Fruit fly (Drosophila melanogaster) whole organism, embryonic: ENCODE measurements around the gene CG9389.
A peak's percentile ranks its signal among the peaks of the same experiment; 100 is the strongest.

Experiments used
- B-H1 ChIP-seq: fragments of 200-800 bp; sonication (Bioruptor generic); IDR thresholded peaks from 3 replicates; pipeline ENCODE4 v1.3.6; 2022; ENCODE audit warnings: missing biosample characterization, missing genetic modification characterization
- BEAF-32 ChIP-seq: fragments of 200-800 bp; sonication (Bioruptor generic); optimal IDR thresholded peaks from 3 replicates; lab custom pipeline; 2017; ENCODE audit warnings: missing biosample characterization, missing genetic modification characterization, mild to moderate bottlenecking, moderate library complexity, missing genetic modification reagents
- Bgb ChIP-seq: fragments of 200-800 bp; sonication (Bioruptor generic); IDR thresholded peaks from 2 replicates; pipeline ENCODE4 v1.3.6; 2022; ENCODE audit warnings: missing biosample characterization, missing genetic modification characterization; ENCODE audit not compliant: partially characterized antibody
- CG10147 ChIP-seq: fragments of 200-800 bp; sonication (Bioruptor generic); optimal IDR thresholded peaks from 2 replicates; lab custom pipeline; 2019; ENCODE audit warnings: missing biosample characterization, mild to moderate bottlenecking, missing genetic modification characterization, moderate library complexity
- CG10543 ChIP-seq: fragments of 200-800 bp; sonication (Bioruptor generic); optimal IDR thresholded peaks from 3 replicates; lab custom pipeline; 2017; ENCODE audit warnings: missing biosample characterization, mild to moderate bottlenecking, missing genetic modification characterization, moderate library complexity
- CG12659 ChIP-seq: fragments of 200-800 bp; sonication (Bioruptor generic); optimal IDR thresholded peaks from 3 replicates; lab custom pipeline; 2017; ENCODE audit warnings: mild to moderate bottlenecking, missing biosample characterization, missing genetic modification reagents, missing genetic modification characterization
- CG12769 ChIP-seq: fragments of 200-800 bp; sonication (Bioruptor generic); optimal IDR thresholded peaks from 2 replicates; lab custom pipeline; 2019; ENCODE audit warnings: missing biosample characterization, mild to moderate bottlenecking, missing genetic modification characterization, moderate library complexity
- CG13287 ChIP-seq: fragments of 200-800 bp; sonication (Bioruptor generic); IDR thresholded peaks from 2 replicates; pipeline ENCODE4 v1.3.6; 2022; ENCODE audit warnings: missing biosample characterization, missing genetic modification characterization; ENCODE audit not compliant: partially characterized antibody
- CG13424 ChIP-seq: fragments of 200-800 bp; sonication (Bioruptor generic); optimal IDR thresholded peaks from 2 replicates; lab custom pipeline; 2019; ENCODE audit warnings: missing biosample characterization, mild to moderate bottlenecking, missing genetic modification characterization, moderate library complexity
- CG1603 ChIP-seq: fragments of 200-800 bp; sonication (Bioruptor generic); optimal IDR thresholded peaks from 2 replicates; lab custom pipeline; 2019; ENCODE audit warnings: missing biosample characterization, mild to moderate bottlenecking, missing genetic modification characterization, moderate library complexity
- CG16813 ChIP-seq: fragments of 200-800 bp; sonication (Bioruptor generic); IDR thresholded peaks from 3 replicates; pipeline ENCODE4 v1.3.6; 2022; ENCODE audit warnings: missing biosample characterization, missing genetic modification characterization; ENCODE audit not compliant: partially characterized antibody
- CG17361 ChIP-seq: fragments of 200-800 bp; sonication (Bioruptor generic); IDR thresholded peaks from 3 replicates; pipeline ENCODE4 v1.3.6; 2022; ENCODE audit warnings: missing biosample characterization, missing genetic modification characterization
- CG17612 ChIP-seq: fragments of 200-800 bp; sonication (Bioruptor generic); IDR thresholded peaks from 2 replicates; pipeline ENCODE4 v1.3.6; 2022; ENCODE audit warnings: missing biosample characterization, missing genetic modification characterization
- CG2129 ChIP-seq: fragments of 200-800 bp; sonication (Bioruptor generic); IDR thresholded peaks from 2 replicates; pipeline ENCODE4 v1.3.6; 2022; ENCODE audit warnings: missing biosample characterization, missing genetic modification characterization; ENCODE audit not compliant: partially characterized antibody
- CG2678 ChIP-seq: fragments of 200-800 bp; sonication (Bioruptor generic); optimal IDR thresholded peaks from 3 replicates; lab custom pipeline; 2019; ENCODE audit warnings: missing biosample characterization, mild to moderate bottlenecking, missing genetic modification characterization, moderate library complexity
- CG2875 ChIP-seq: fragments of 200-800 bp; sonication (Bioruptor generic); optimal IDR thresholded peaks from 2 replicates; lab custom pipeline; 2017; ENCODE audit warnings: missing biosample characterization, mild to moderate bottlenecking, missing genetic modification characterization, missing genetic modification reagents
- CG2889 ChIP-seq: fragments of 200-800 bp; sonication (Bioruptor generic); IDR thresholded peaks from 3 replicates; pipeline ENCODE4 v1.3.6; 2022; ENCODE audit warnings: missing biosample characterization, missing genetic modification characterization
- CG3281 ChIP-seq: fragments of 200-800 bp; sonication (Bioruptor generic); optimal IDR thresholded peaks from 3 replicates; lab custom pipeline; 2017; ENCODE audit warnings: missing biosample characterization, mild to moderate bottlenecking, missing genetic modification characterization
- CG3726 ChIP-seq: fragments of 200-800 bp; sonication (Bioruptor generic); IDR thresholded peaks from 3 replicates; pipeline ENCODE4, ENCODE4 v1.3.6; 2022; ENCODE audit warnings: missing biosample characterization, missing genetic modification characterization
- CG6854 ChIP-seq: fragments of 200-800 bp; sonication (Bioruptor generic); optimal IDR thresholded peaks from 3 replicates; lab custom pipeline; 2017; ENCODE audit warnings: missing biosample characterization, mild to moderate bottlenecking, missing genetic modification characterization
- CG7963 ChIP-seq: fragments of 200-800 bp; sonication (Bioruptor generic); IDR thresholded peaks from 3 replicates; pipeline ENCODE4 v1.3.6; 2022; ENCODE audit warnings: missing biosample characterization, missing genetic modification characterization; ENCODE audit not compliant: partially characterized antibody
- CG9797 ChIP-seq: fragments of 200-800 bp; sonication (Bioruptor generic); optimal IDR thresholded peaks from 3 replicates; lab custom pipeline; 2018; ENCODE audit warnings: missing biosample characterization, mild to moderate bottlenecking, missing genetic modification characterization
- Doc3 ChIP-seq: fragments of 200-800 bp; sonication (Bioruptor generic); IDR thresholded peaks from 3 replicates; pipeline ENCODE4 v1.3.6; 2022; ENCODE audit warnings: missing biosample characterization, missing genetic modification characterization; ENCODE audit not compliant: partially characterized antibody
- Dp ChIP-seq: fragments of 200-800 bp; sonication (Bioruptor generic); optimal IDR thresholded peaks from 2 replicates; lab custom pipeline; 2018; ENCODE audit warnings: missing biosample characterization, mild to moderate bottlenecking, missing genetic modification characterization, moderate library complexity
- E2f2 ChIP-seq: fragments of 200-800 bp; sonication (Bioruptor generic); IDR thresholded peaks from 2 replicates; pipeline ENCODE4 v1.3.6; 2022; ENCODE audit warnings: missing biosample characterization, missing genetic modification characterization
- Fer3 ChIP-seq: fragments of 200-800 bp; sonication (Bioruptor generic); optimal IDR thresholded peaks from 2 replicates; lab custom pipeline; 2018; ENCODE audit warnings: missing biosample characterization, mild to moderate bottlenecking, missing genetic modification characterization, moderate library complexity
- HLH4C ChIP-seq: fragments of 200-800 bp; sonication (Bioruptor generic); IDR thresholded peaks from 3 replicates; pipeline ENCODE4 v1.3.6; 2022; ENCODE audit warnings: missing biosample characterization, missing genetic modification characterization; ENCODE audit not compliant: partially characterized antibody
- HLHmδ ChIP-seq: fragments of 200-800 bp; sonication (Bioruptor generic); optimal IDR thresholded peaks from 2 replicates; lab custom pipeline; 2018; ENCODE audit warnings: missing biosample characterization, mild to moderate bottlenecking, missing genetic modification characterization, moderate library complexity
- Hmx ChIP-seq: fragments of 200-800 bp; sonication (Bioruptor generic); optimal IDR thresholded peaks from 2 replicates; lab custom pipeline; 2016; ENCODE audit warnings: missing biosample characterization, missing genetic modification characterization
- Med ChIP-seq: fragments of 200-800 bp; sonication (Bioruptor generic); peaks from one replicate; lab custom pipeline; 2016; ENCODE audit warnings: missing biosample characterization, missing genetic modification characterization, mild to moderate bottlenecking, inconsistent platforms, moderate library complexity
- NC2β ChIP-seq: fragments of 200-800 bp; sonication (Bioruptor generic); optimal IDR thresholded peaks from 2 replicates; lab custom pipeline; 2016; ENCODE audit warnings: missing biosample characterization, missing genetic modification characterization
- NFAT ChIP-seq: fragments of 200-800 bp; sonication (Bioruptor generic); IDR thresholded peaks from 2 replicates; pipeline ENCODE4 v1.3.6; 2022; ENCODE audit warnings: missing biosample characterization, missing genetic modification characterization
- Optix ChIP-seq: fragments of 200-800 bp; sonication (Bioruptor generic); IDR thresholded peaks from 3 replicates; pipeline ENCODE4 v1.3.6; 2022; ENCODE audit warnings: missing biosample characterization, missing genetic modification characterization
- Scr ChIP-seq: fragments of 200-800 bp; sonication (Bioruptor generic); IDR thresholded peaks from 2 replicates; pipeline ENCODE4 v1.3.6; 2022; ENCODE audit warnings: missing biosample characterization, missing genetic modification characterization; ENCODE audit not compliant: partially characterized antibody
- Sin3A ChIP-seq: fragments of >200 bp; optimal IDR thresholded peaks from 2 replicates; lab custom pipeline; 2018
- Sox100B ChIP-seq: fragments of 200-800 bp; sonication (Bioruptor generic); optimal IDR thresholded peaks from 3 replicates; lab custom pipeline; 2018; ENCODE audit warnings: missing biosample characterization, mild to moderate bottlenecking, missing genetic modification characterization
- YL-1 ChIP-seq: fragments of 200-800 bp; sonication (Bioruptor generic); optimal IDR thresholded peaks from 3 replicates; lab custom pipeline; 2017; ENCODE audit warnings: missing biosample characterization, mild to moderate bottlenecking, missing genetic modification characterization
- bcd ChIP-seq: fragments of 200-800 bp; sonication (Bioruptor generic); optimal IDR thresholded peaks from 2 replicates; lab custom pipeline; 2017; ENCODE audit warnings: missing biosample characterization, mild to moderate bottlenecking, missing genetic modification characterization
- gfzf ChIP-seq: fragments of 200-800 bp; sonication (Bioruptor generic); optimal IDR thresholded peaks from 2 replicates; lab custom pipeline; 2016; ENCODE audit warnings: missing biosample characterization, mild to moderate bottlenecking, missing genetic modification characterization, moderate library complexity
- knrl ChIP-seq: fragments of 200-800 bp; sonication (Bioruptor generic); IDR thresholded peaks from 3 replicates; pipeline ENCODE4 v1.3.6; 2022; ENCODE audit warnings: missing biosample characterization, missing genetic modification characterization; ENCODE audit not compliant: partially characterized antibody
- lab ChIP-seq: fragments of 200-800 bp; sonication (Bioruptor generic); optimal IDR thresholded peaks from 3 replicates; lab custom pipeline; 2017; ENCODE audit warnings: missing biosample characterization, missing genetic modification characterization, mild to moderate bottlenecking, moderate library complexity, missing genetic modification reagents
- nom ChIP-seq: fragments of 200-800 bp; sonication (Bioruptor generic); optimal IDR thresholded peaks from 2 replicates; lab custom pipeline; 2017; ENCODE audit warnings: missing biosample characterization, missing genetic modification characterization, mild to moderate bottlenecking, moderate library complexity, missing genetic modification reagents
- oc ChIP-seq: fragments of 200-800 bp; sonication (Bioruptor generic); optimal IDR thresholded peaks from 2 replicates; lab custom pipeline; 2018; ENCODE audit warnings: missing biosample characterization, mild to moderate bottlenecking, missing genetic modification characterization, moderate library complexity
- stwl ChIP-seq: fragments of 200-800 bp; sonication (Bioruptor generic); optimal IDR thresholded peaks from 3 replicates; lab custom pipeline; 2018; ENCODE audit warnings: missing biosample characterization, mild to moderate bottlenecking, missing genetic modification characterization, moderate library complexity
- unc-4 ChIP-seq: fragments of 200-800 bp; sonication (Bioruptor generic); IDR thresholded peaks from 2 replicates; pipeline ENCODE4 v1.3.6; 2022; ENCODE audit warnings: missing biosample characterization, missing genetic modification characterization; ENCODE audit not compliant: partially characterized antibody
- vnd ChIP-seq: fragments of 200-800 bp; sonication (Bioruptor generic); IDR thresholded peaks from 3 replicates; pipeline ENCODE4 v1.3.6; 2022; ENCODE audit warnings: missing biosample characterization, missing genetic modification characterization; ENCODE audit not compliant: partially characterized antibody

CG9389 gene

DNA sequence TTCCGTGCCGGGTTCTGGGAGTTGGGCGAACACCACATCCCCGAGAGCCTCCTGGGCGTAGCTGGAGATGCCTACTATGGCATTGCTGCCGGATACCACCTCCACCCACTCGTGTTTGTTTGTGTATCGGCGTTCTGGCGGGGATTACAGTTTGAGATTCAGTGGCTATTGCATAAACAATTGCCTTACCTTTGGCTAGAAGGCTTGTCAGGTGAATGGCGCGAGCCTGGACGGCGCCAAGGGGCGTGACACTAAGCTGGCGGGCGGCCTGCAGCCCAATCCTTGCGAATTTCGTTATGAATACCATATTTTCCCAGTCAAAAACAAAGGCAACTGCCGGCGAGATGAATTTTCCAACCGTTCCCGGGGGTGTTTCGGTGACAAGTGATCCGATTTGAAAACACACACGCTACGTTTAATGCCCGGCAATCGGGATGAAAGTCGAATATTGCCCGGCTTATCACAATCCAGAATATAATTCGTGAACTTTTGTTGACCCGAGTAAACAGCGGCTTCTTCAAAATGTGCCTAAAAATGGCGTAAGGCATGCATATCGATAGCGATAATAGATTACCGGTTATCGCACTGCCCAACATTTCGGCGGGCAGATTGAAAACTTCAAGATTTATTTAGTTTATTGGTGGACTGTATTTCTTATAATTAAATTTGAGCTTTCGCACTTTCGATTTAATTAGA is 10.8 kb upstream of the CG9389 start, which contains the start of gene ppl (continued):
- 0 out of 3 replicates have a peak, but pooled peaks have one; percentile 30 for TF ChIP-seq CG7963 (GFP tag; lab: Robert Waterston, UW)
- peak; percentile 48; the same call in 2 of the 3 replicates for TF ChIP-seq vnd (GFP tag; lab: Robert Waterston, UW)
- TF ChIP-seq CG12769: peak; percentile 32
- peak; percentile 70 for TF ChIP-seq HLH4C
- TF ChIP-seq BEAF-32 (GFP tag; lab: Kevin White, UChicago): peak; percentile 61
- peak; percentile 19 for TF ChIP-seq lab (GFP tag; lab: Kevin White, UChicago)
- TF ChIP-seq Sin3A (lab: Kevin White, UChicago): peak; percentile 28
- no peak for TF ChIP-seq CG17612
- peak; percentile 5 for TF ChIP-seq CG13424
- peak; percentile 4 for TF ChIP-seq NC2β (GFP tag; lab: Kevin White, UChicago)
- TF ChIP-seq E2f2 (GFP tag; lab: Robert Waterston, UW): peak; percentile 94
- peak; percentile 51 for TF ChIP-seq CG9797
- TF ChIP-seq CG6854 (GFP tag; lab: Kevin White, UChicago): peak; percentile 23
- no peak for TF ChIP-seq Hmx
- TF ChIP-seq CG10543 (GFP tag; lab: Kevin White, UChicago): peak; percentile 65
- no peak for TF ChIP-seq Optix (GFP tag; lab: Robert Waterston, UW)
- TF ChIP-seq NFAT (GFP tag; lab: Robert Waterston, UW): peak; percentile 21; the same call in 1 of the 2 replicates
- TF ChIP-seq CG16813 (GFP tag; lab: Robert Waterston, UW): peak; percentile 49; the same call in 2 of the 3 replicates
- no peak for TF ChIP-seq CG2889 (GFP tag; lab: Robert Waterston, UW)
- peak; percentile 57 for TF ChIP-seq unc-4
- TF ChIP-seq Sox100B (GFP tag; lab: Kevin White, UChicago): peak; percentile 9
- peak; percentile 64 for TF ChIP-seq CG1603 (tag; lab: Kevin White, UChicago)
- 0 out of 3 replicates have a peak, but pooled peaks have one; percentile 21 for TF ChIP-seq knrl (GFP tag; lab: Robert Waterston, UW)
- TF ChIP-seq stwl (tag; lab: Kevin White, UChicago): peak; percentile 63
- TF ChIP-seq CG2678 (tag; lab: Kevin White, UChicago): peak; percentile 1
- TF ChIP-seq CG13287 (GFP tag; lab: Robert Waterston, UW): peak; percentile 73
- peak; percentile 56 for TF ChIP-seq YL-1 (GFP tag; lab: Kevin White, UChicago)
- TF ChIP-seq CG10147: peak; percentile 9
- peak; percentile 0 for TF ChIP-seq nom (GFP tag; lab: Kevin White, UChicago)
- TF ChIP-seq Doc3 (GFP tag; lab: Robert Waterston, UW): peak; percentile 48; the same call in 2 of the 3 replicates
- peak; percentile 91 for TF ChIP-seq Dp (GFP tag; lab: Kevin White, UChicago)
- TF ChIP-seq CG2129 (GFP tag; lab: Robert Waterston, UW): no peak
- TF ChIP-seq CG3726 (GFP tag; lab: Robert Waterston, UW): no peak
- peak; percentile 45 for TF ChIP-seq HLHmδ
- TF ChIP-seq bcd: no peak
- no peak for TF ChIP-seq CG3281 (GFP tag; lab: Kevin White, UChicago)
- TF ChIP-seq CG17361 (GFP tag; lab: Robert Waterston, UW): 0 out of 3 replicates have a peak, but pooled peaks have one; percentile 19
- peak; percentile 58 for TF ChIP-seq Bgb (GFP tag; lab: Robert Waterston, UW)
- peak; percentile 46; the same call in 1 of the 2 replicates for TF ChIP-seq Scr (GFP tag; lab: Robert Waterston, UW)
- no peak for TF ChIP-seq CG2875 (GFP tag; lab: Kevin White, UChicago)
- no peak for TF ChIP-seq Fer3 (tag; lab: Kevin White, UChicago)
- peak; percentile 77 for TF ChIP-seq gfzf
- TF ChIP-seq CG12659 (GFP tag; lab: Kevin White, UChicago): peak; percentile 9
- TF ChIP-seq B-H1 (GFP tag; lab: Robert Waterston, UW): no peak
- peak; percentile 60 for TF ChIP-seq Med (GFP tag; lab: Kevin White, UChicago)
- TF ChIP-seq oc (tag; lab: Kevin White, UChicago): no peak
